Fruit fly (Drosophila melanogaster) whole organism, wandering third instar larva: ENCODE measurements around the gene CG5646.

Experiments
- CG32264 ChIP-seq: fragments of 200-800 bp; sonication (Bioruptor generic); optimal IDR thresholded peaks from 2 replicates; lab custom pipeline; 2016; ENCODE audit warnings: missing biosample characterization, missing genetic modification characterization
- CG9705 ChIP-seq: fragments of 200-800 bp; sonication (Bioruptor generic); optimal IDR thresholded peaks from 2 replicates; lab custom pipeline; 2018; ENCODE audit warnings: missing biosample characterization, mild to moderate bottlenecking, missing genetic modification characterization
- CrebA ChIP-seq: fragments of 200-800 bp; sonication (Bioruptor generic); optimal IDR thresholded peaks from 2 replicates; lab custom pipeline; 2016; ENCODE audit warnings: missing biosample characterization, mild to moderate bottlenecking, missing genetic modification characterization, borderline replicate concordance
- Dfd ChIP-seq: fragments of >200 bp; optimal IDR thresholded peaks from 2 replicates; lab custom pipeline; 2017; ENCODE audit warnings: missing biosample characterization, missing genetic modification characterization
- Dif ChIP-seq: fragments of 200-275, 200-300 bp; sonication (Bioruptor generic); optimal IDR thresholded peaks from 2 replicates; lab custom pipeline; 2018; ENCODE audit warnings: missing biosample characterization, missing genetic modification characterization; ENCODE audit not compliant: partially characterized antibody
- GATAd ChIP-seq: sonication (Bioruptor generic); optimal IDR thresholded peaks from 2 replicates; lab custom pipeline; 2016; ENCODE audit warnings: missing biosample characterization, missing genetic modification characterization
- HLH106 ChIP-seq: fragments of 200-800 bp; optimal IDR thresholded peaks from 3 replicates; lab custom pipeline; 2019; ENCODE audit warnings: missing biosample characterization, mild to moderate bottlenecking, missing genetic modification characterization, moderate library complexity
- Hnf4 ChIP-seq: fragments of 200-800 bp; sonication (Bioruptor generic); optimal IDR thresholded peaks from 2 replicates; lab custom pipeline; 2016; ENCODE audit warnings: missing biosample characterization, mild to moderate bottlenecking, missing genetic modification characterization
- Hr78 ChIP-seq: fragments of >200 bp; optimal IDR thresholded peaks from 2 replicates; lab custom pipeline; 2017; ENCODE audit warnings: missing biosample characterization, missing genetic modification characterization
- Hr83 ChIP-seq: fragments of 200-300 bp; sonication (Bioruptor generic); optimal IDR thresholded peaks from 2 replicates; lab custom pipeline; 2016; ENCODE audit warnings: missing biosample characterization, mild to moderate bottlenecking, missing genetic modification characterization, moderate library complexity; ENCODE audit not compliant: poor library complexity, severe bottlenecking
- Jra ChIP-seq: sonication (Bioruptor generic); optimal IDR thresholded peaks from 2 replicates; lab custom pipeline; 2016; ENCODE audit warnings: missing biosample characterization, missing genetic modification characterization
- Mio ChIP-seq: sonication (Bioruptor generic); optimal IDR thresholded peaks from 2 replicates; lab custom pipeline; 2016; ENCODE audit warnings: missing biosample characterization, missing genetic modification characterization
- Myc ChIP-seq: fragments of >200 bp; optimal IDR thresholded peaks from 2 replicates; lab custom pipeline; 2017
- N ChIP-seq: fragments of >200 bp; optimal IDR thresholded peaks from 2 replicates; lab custom pipeline; 2018; ENCODE audit warnings: missing biosample characterization, missing external identifiers, missing genetic modification characterization
- OdsH ChIP-seq: fragments of 200-800 bp; sonication (Bioruptor generic); optimal IDR thresholded peaks from 2 replicates; lab custom pipeline; 2016; ENCODE audit warnings: missing biosample characterization, mild to moderate bottlenecking, missing genetic modification characterization
- Rel ChIP-seq, 2 experiments: fragments of 200-800 bp; sonication (Bioruptor generic) in 1 of 2; optimal IDR thresholded peaks; 2 replicates in 1 of 2; 3 replicates in 1 of 2; lab custom pipeline; 2016 to 2019; ENCODE audit warnings: mild to moderate bottlenecking in 2 of 2, missing biosample characterization in 2 of 2, missing genetic modification characterization in 2 of 2, moderate library complexity in 1 of 2
- Sp1 ChIP-seq: fragments of 200-800 bp; sonication (Bioruptor generic); optimal IDR thresholded peaks from 3 replicates; lab custom pipeline; 2019; ENCODE audit warnings: missing biosample characterization, mild to moderate bottlenecking, missing genetic modification characterization, moderate library complexity
- Vsx2 ChIP-seq: fragments of 200-300, 225-300 bp; sonication (Bioruptor generic); optimal IDR thresholded peaks from 2 replicates; lab custom pipeline; 2018; ENCODE audit warnings: missing biosample characterization, missing genetic modification characterization; ENCODE audit not compliant: partially characterized antibody
- br ChIP-seq: fragments of 200-800 bp; sonication (Bioruptor generic); optimal IDR thresholded peaks from 2 replicates; lab custom pipeline; 2016; ENCODE audit warnings: missing biosample characterization, missing genetic modification characterization
- brk ChIP-seq: fragments of 200-800 bp; sonication (Bioruptor generic); optimal IDR thresholded peaks from 2 replicates; lab custom pipeline; 2016; ENCODE audit warnings: missing biosample characterization, mild to moderate bottlenecking, missing genetic modification characterization
- dl ChIP-seq, 2 experiments: fragments of 175-275, 200-275 bp in 1 of 2; fragments of 200-275 bp in 1 of 2; sonication (Bioruptor generic); optimal IDR thresholded peaks; lab custom pipeline; 2018; ENCODE audit warnings: mild to moderate bottlenecking in 2 of 2, missing biosample characterization in 2 of 2, missing genetic modification characterization in 2 of 2, moderate library complexity in 2 of 2; ENCODE audit not compliant: partially characterized antibody in 2 of 2, insufficient read depth in 1 of 2
- dmrt93B ChIP-seq: fragments of 200-800 bp; sonication (Bioruptor generic); optimal IDR thresholded peaks from 2 replicates; lab custom pipeline; 2018; ENCODE audit warnings: missing biosample characterization, mild to moderate bottlenecking, missing genetic modification characterization
- dsf ChIP-seq: sonication (Bioruptor generic); optimal IDR thresholded peaks from 2 replicates; lab custom pipeline; 2016; ENCODE audit warnings: missing biosample characterization, missing genetic modification characterization, borderline replicate concordance
- ey ChIP-seq: fragments of 200-800 bp; sonication (Bioruptor generic); optimal IDR thresholded peaks from 2 replicates; lab custom pipeline; 2016; ENCODE audit warnings: missing biosample characterization, missing genetic modification characterization
- foxo ChIP-seq, 2 experiments: fragments of 200-800 bp; sonication (Bioruptor generic); optimal IDR thresholded peaks; 2 replicates in 1 of 2; 3 replicates in 1 of 2; lab custom pipeline; 2016 to 2017; ENCODE audit warnings: missing biosample characterization in 2 of 2, missing genetic modification characterization in 2 of 2
- fru ChIP-seq: fragments of 200-800 bp; sonication (Bioruptor generic); optimal IDR thresholded peaks from 3 replicates; lab custom pipeline; 2016; ENCODE audit warnings: missing biosample characterization, mild to moderate bottlenecking, missing genetic modification characterization
- h ChIP-seq: fragments of 200-800 bp; sonication (Bioruptor generic); optimal IDR thresholded peaks from 3 replicates; lab custom pipeline; 2016; ENCODE audit warnings: missing biosample characterization, mild to moderate bottlenecking, missing genetic modification characterization
- jim ChIP-seq: fragments of 175-275, 200-325 bp; sonication (Bioruptor generic); optimal IDR thresholded peaks from 2 replicates; lab custom pipeline; 2016; ENCODE audit warnings: missing biosample characterization, mild to moderate bottlenecking, missing genetic modification characterization
- lola ChIP-seq: fragments of >200 bp; optimal IDR thresholded peaks from 2 replicates; lab custom pipeline; 2017; ENCODE audit warnings: missing biosample characterization, missing genetic modification characterization
- pan ChIP-seq: fragments of >200 bp; optimal IDR thresholded peaks from 2 replicates; lab custom pipeline; 2017
- psq ChIP-seq: fragments of 200-800 bp; sonication (Bioruptor generic); optimal IDR thresholded peaks from 3 replicates; lab custom pipeline; 2017; ENCODE audit warnings: missing biosample characterization, mild to moderate bottlenecking, missing genetic modification characterization, moderate library complexity
- rgr ChIP-seq: fragments of 200-800 bp; sonication (Bioruptor generic); optimal IDR thresholded peaks from 3 replicates; lab custom pipeline; 2016; ENCODE audit warnings: missing biosample characterization, mild to moderate bottlenecking, missing genetic modification characterization
- sage ChIP-seq: fragments of 200-800 bp; sonication (Bioruptor generic); optimal IDR thresholded peaks from 2 replicates; lab custom pipeline; 2016; ENCODE audit warnings: missing biosample characterization, mild to moderate bottlenecking, missing genetic modification characterization
- sv ChIP-seq: fragments of 200-800 bp; sonication (Bioruptor generic); optimal IDR thresholded peaks from 3 replicates; lab custom pipeline; 2016; ENCODE audit warnings: missing biosample characterization, missing genetic modification characterization
- tai ChIP-seq: sonication (Bioruptor generic); optimal IDR thresholded peaks from 2 replicates; lab custom pipeline; 2016; ENCODE audit warnings: missing biosample characterization, missing genetic modification characterization
- usp ChIP-seq: fragments of >200 bp; optimal IDR thresholded peaks from 2 replicates; lab custom pipeline; 2017; ENCODE audit warnings: missing biosample characterization, missing genetic modification characterization
- woc ChIP-seq: sonication (Bioruptor generic); optimal IDR thresholded peaks from 2 replicates; lab custom pipeline; 2016; ENCODE audit warnings: missing biosample characterization, mild to moderate bottlenecking, missing genetic modification characterization

The CG5646 gene

DNA sequence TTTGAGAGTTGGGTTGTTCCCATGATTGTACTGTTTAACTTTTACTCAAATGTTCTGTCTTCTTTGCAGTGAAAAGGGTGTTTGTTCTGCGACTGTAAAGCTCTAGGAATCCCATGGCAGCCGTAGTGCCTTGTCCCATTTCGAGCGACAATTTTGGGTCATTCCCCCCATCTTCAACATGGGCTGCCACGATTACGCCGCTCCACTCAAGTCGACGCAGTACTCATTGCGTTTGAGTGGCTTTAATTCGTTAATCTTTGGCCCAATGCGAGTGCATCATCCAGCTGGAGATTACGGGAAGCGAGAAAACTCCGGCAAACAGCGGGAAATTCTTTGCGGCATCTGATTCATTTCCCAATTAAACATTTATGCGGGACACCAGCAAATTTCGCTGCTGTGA, 4.7 kb downstream of the CG5646 start:
- TF ChIP-seq jim (no peak), Rel (GFP tag; optimal IDR thresholded peaks at IDR 0.05; lab: Kevin White, UChicago) (no peak), Rel (tag; optimal IDR thresholded peaks at IDR 0.05; lab: Kevin White, UChicago) (peak; percentile 84), Hr83 (GFP tag; lab: Kevin White, UChicago) (no peak), Hr78 (GFP tag; lab: Kevin White, UChicago) (no peak), Sp1 (GFP tag; lab: Kevin White, UChicago) (no peak)

DNA sequence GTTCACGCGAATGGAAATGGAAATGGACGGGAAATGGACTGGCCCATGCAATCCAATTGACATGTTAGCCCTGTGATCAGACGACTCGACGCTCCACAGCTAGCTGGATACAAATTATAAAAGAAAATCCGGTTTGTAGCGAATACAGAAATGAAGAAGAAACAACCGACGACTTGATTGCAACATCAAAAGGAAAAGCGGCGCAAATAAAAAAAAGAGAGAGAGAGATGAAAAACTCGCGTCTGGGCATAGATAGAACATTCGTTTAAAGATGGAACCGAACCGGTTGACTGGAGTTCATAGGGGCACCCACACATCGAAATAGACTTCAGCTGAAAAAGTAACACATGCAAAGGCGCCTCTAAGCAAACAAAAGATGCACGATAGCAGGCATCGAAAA, 5.3 kb downstream of the CG5646 start:
- TF ChIP-seq ey (GFP tag; lab: Kevin White, UChicago) (no peak), Myc (no peak), dmrt93B (no peak), tai (GFP tag; lab: Kevin White, UChicago) (no peak), dsf (GFP tag; lab: Kevin White, UChicago) (no peak), OdsH (no peak), sage (GFP tag; lab: Kevin White, UChicago) (no peak), Hr78 (GFP tag; lab: Kevin White, UChicago) (no peak), brk (no peak), Rel (GFP tag; optimal IDR thresholded peaks at IDR 0.05; lab: Kevin White, UChicago) (no peak), Rel (tag; optimal IDR thresholded peaks at IDR 0.05; lab: Kevin White, UChicago) (no peak), lola (GFP tag; lab: Kevin White, UChicago) (no peak), Hr83 (GFP tag; lab: Kevin White, UChicago) (no peak), pan (lab: Kevin White, UChicago) (no peak), CG9705 (GFP tag; lab: Kevin White, UChicago) (no peak), GATAd (GFP tag; lab: Kevin White, UChicago) (no peak)

DNA sequence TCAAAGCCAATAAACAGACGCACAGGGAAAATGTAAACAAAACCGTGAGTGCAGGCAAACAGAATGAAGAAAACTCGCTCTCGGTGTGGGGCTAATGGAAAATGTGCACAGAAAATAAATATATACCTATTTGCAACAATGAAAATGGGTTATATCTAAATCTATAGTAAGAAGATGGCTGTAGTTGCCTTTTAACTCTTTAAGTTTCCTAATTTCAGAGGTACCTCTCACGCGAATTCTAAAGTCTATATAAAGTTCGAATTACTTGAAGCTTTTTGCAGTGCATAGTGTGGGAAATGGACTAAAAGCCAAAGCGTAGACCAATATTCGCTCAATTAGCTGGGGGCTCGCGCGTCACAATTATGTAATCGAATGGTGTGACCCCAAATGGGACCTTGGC, 6.2 kb downstream of the CG5646 start:
- TF ChIP-seq dsf (GFP tag; lab: Kevin White, UChicago), result no peak
- TF ChIP-seq tai (GFP tag; lab: Kevin White, UChicago), result no peak
- no peak for TF ChIP-seq sage (GFP tag; lab: Kevin White, UChicago)
- TF ChIP-seq fru (GFP tag; lab: Kevin White, UChicago), result no peak
- TF ChIP-seq sv (GFP tag; lab: Kevin White, UChicago), result peak; percentile 26
- TF ChIP-seq rgr, result peak; percentile 18
- no peak for TF ChIP-seq lola (GFP tag; lab: Kevin White, UChicago)
- no peak for TF ChIP-seq dmrt93B
- TF ChIP-seq CrebA, result no peak
- TF ChIP-seq h, result no peak
- no peak for TF ChIP-seq Hr83 (GFP tag; lab: Kevin White, UChicago)
- no peak for TF ChIP-seq N
- TF ChIP-seq Rel (GFP tag; optimal IDR thresholded peaks at IDR 0.05; lab: Kevin White, UChicago), result no peak
- TF ChIP-seq Rel (tag; optimal IDR thresholded peaks at IDR 0.05; lab: Kevin White, UChicago), result no peak
- no peak for TF ChIP-seq Dif (GFP tag; lab: Kevin White, UChicago)
- no peak for TF ChIP-seq Dfd
- no peak for TF ChIP-seq dl (GFP tag; optimal IDR thresholded peaks at IDR 0.05; lab: Kevin White, UChicago; ENCODE audit: insufficient read depth in 1 of 2, partially characterized antibody in 2 of 2)
- TF ChIP-seq, all 38 proteins: peak for 2

DNA sequence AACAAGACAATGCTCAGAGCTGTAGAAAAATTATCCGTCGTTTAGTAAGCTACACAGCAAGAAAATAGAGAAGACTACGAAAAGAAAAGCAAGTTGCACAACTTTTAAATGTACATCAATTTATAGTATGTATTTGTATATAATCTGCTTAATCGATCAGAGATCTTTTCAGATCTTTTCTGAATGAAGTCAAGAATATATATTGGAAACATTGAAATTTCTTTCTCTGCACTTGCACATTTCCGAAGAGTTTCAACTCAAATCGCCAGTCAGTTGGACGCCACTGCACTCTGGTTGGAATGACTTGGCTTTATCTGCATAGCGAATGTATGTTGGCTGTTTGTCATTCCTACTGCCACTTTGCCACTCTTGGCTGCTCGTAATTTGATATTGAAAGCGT, 7.2 kb downstream of the CG5646 start:
- TF ChIP-seq foxo (GFP tag; optimal IDR thresholded peaks at IDR 0.05; lab: Kevin White, UChicago) (peak in 1 of 2 experiments; percentile 84), Dfd (no peak), Sp1 (GFP tag; lab: Kevin White, UChicago) (peak; percentile 41), OdsH (peak; percentile 61), rgr (peak; percentile 70), CG9705 (GFP tag; lab: Kevin White, UChicago) (no peak), fru (GFP tag; lab: Kevin White, UChicago) (peak; percentile 76), N (no peak), Hr78 (GFP tag; lab: Kevin White, UChicago) (no peak), Rel (GFP tag; optimal IDR thresholded peaks at IDR 0.05; lab: Kevin White, UChicago) (no peak), Rel (tag; optimal IDR thresholded peaks at IDR 0.05; lab: Kevin White, UChicago) (no peak), CG32264 (GFP tag; lab: Kevin White, UChicago) (peak; percentile 32), Jra (GFP tag; lab: Kevin White, UChicago) (no peak), HLH106 (tag; lab: Kevin White, UChicago) (peak; percentile 52), Hr83 (GFP tag; lab: Kevin White, UChicago) (no peak), brk (no peak), h (peak; percentile 88), usp (GFP tag; lab: Kevin White, UChicago) (no peak), jim (no peak), sv (GFP tag; lab: Kevin White, UChicago) (no peak), pan (lab: Kevin White, UChicago) (no peak), Hnf4 (GFP tag; lab: Kevin White, UChicago) (peak; percentile 62), Vsx2 (GFP tag; lab: Kevin White, UChicago) (no peak), woc (GFP tag; lab: Kevin White, UChicago) (peak; percentile 25), ey (GFP tag; lab: Kevin White, UChicago) (peak; percentile 62), GATAd (GFP tag; lab: Kevin White, UChicago) (no peak), sage (GFP tag; lab: Kevin White, UChicago) (peak; percentile 53), dmrt93B (peak; percentile 33), Myc (no peak), Mio (GFP tag; lab: Kevin White, UChicago) (no peak), lola (GFP tag; lab: Kevin White, UChicago) (no peak), psq (peak; percentile 64), CrebA (no peak), tai (GFP tag; lab: Kevin White, UChicago) (peak; percentile 27), br (GFP tag; lab: Kevin White, UChicago) (peak; percentile 74), Dif (GFP tag; lab: Kevin White, UChicago) (no peak), dsf (GFP tag; lab: Kevin White, UChicago) (no peak), dl (GFP tag; optimal IDR thresholded peaks at IDR 0.05; lab: Kevin White, UChicago; ENCODE audit: insufficient read depth in 1 of 2, partially characterized antibody in 2 of 2) (no peak)
